Worm (Caenorhabditis elegans) whole organism, late embryonic: ENCODE results near the gene W08F4.3.
"Not testable (repeated sequence)": the region's sequence is repeated elsewhere in the genome, so short reads cannot be mapped to it uniquely, and the experiment has no call there.

Experiments
- ama-1 ChIP-seq: fragments of 150-350 bp; optimal IDR thresholded peaks from 2 replicates; lab custom pipeline; 2014
- ceh-9 ChIP-seq: sonication (generic microtip); optimal IDR thresholded peaks from 2 replicates; lab custom pipeline; 2016; ENCODE audit warnings: mild to moderate bottlenecking, missing genetic modification characterization, inconsistent platforms, missing compliant biosample characterization
- madf-2 ChIP-seq: sonication (generic microtip); optimal IDR thresholded peaks from 2 replicates; lab custom pipeline; 2017; ENCODE audit warnings: missing genetic modification characterization, missing compliant biosample characterization
- nfya-1 ChIP-seq: sonication (generic microtip); optimal IDR thresholded peaks from 2 replicates; lab custom pipeline; 2017; ENCODE audit warnings: missing genetic modification characterization, mild to moderate bottlenecking, missing compliant biosample characterization, antibody characterized with exemption, moderate library complexity
- pag-3 ChIP-seq: sonication (generic microtip); optimal IDR thresholded peaks from 2 replicates; lab custom pipeline; 2016; ENCODE audit warnings: missing compliant biosample characterization, missing genetic modification characterization, borderline replicate concordance
- pax-1 ChIP-seq: fragments of 150-350 bp; optimal IDR thresholded peaks from 2 replicates; lab custom pipeline; 2014; ENCODE audit warnings: missing biosample characterization, missing genetic modification characterization
- tbx-2 ChIP-seq: sonication (generic microtip); optimal IDR thresholded peaks from 2 replicates; lab custom pipeline; 2016; ENCODE audit warnings: missing genetic modification characterization, missing compliant biosample characterization

- TF ChIP-seq madf-2 (tag; lab: Kevin White, UChicago); tbx-2 (tag; lab: Kevin White, UChicago); pax-1 (tag; lab: Kevin White, UChicago); nfya-1 (tag; lab: Kevin White, UChicago); ceh-9 (tag; lab: Kevin White, UChicago); pag-3 (tag; lab: Kevin White, UChicago); ama-1: not testable (repeated sequence)
Observed at ce11 chrII:593221-593620, 12.8 kb downstream of the W08F4.3 start, which contains the start of gene W08F4.1.
